Fruit fly (Drosophila melanogaster): ENCODE data around the gene spo.

Gene spo

dm6 chr3L:5592437-5592836, at the start of gene spo:
spo (minus strand) TSS chr3L:5592571.
- TF ChIP-seq noc (tag; optimal IDR thresholded peaks at IDR 0.05): no peak

- TF ChIP-seq noc (tag; optimal IDR thresholded peaks at IDR 0.05): no peak
These were observed 49.2 kb upstream of the spo start for dm6 chr3L:5641547-5641946.

dm6 chr3L:5641120-5641519, 48.7 kb upstream of the spo start:
- TF ChIP-seq noc (tag; optimal IDR thresholded peaks at IDR 0.05): no peak

- TF ChIP-seq noc (tag; optimal IDR thresholded peaks at IDR 0.05): no peak
These were observed 48.3 kb upstream of the spo start for dm6 chr3L:5640689-5641088.

- TF ChIP-seq noc (tag; optimal IDR thresholded peaks at IDR 0.05): no peak
These were observed 47.1 kb upstream of the spo start for dm6 chr3L:5639474-5639873.

- TF ChIP-seq noc (tag; optimal IDR thresholded peaks at IDR 0.05): no peak
These were observed 46.2 kb upstream of the spo start for dm6 chr3L:5638542-5639045.

dm6 chr3L:5637477-5637876, 45.1 kb upstream of the spo start:
- no peak for TF ChIP-seq noc (tag; optimal IDR thresholded peaks at IDR 0.05)

dm6 chr3L:5635237-5636025, 43.1 kb upstream of the spo start:
- TF ChIP-seq noc (tag; optimal IDR thresholded peaks at IDR 0.05): no peak

- no peak for TF ChIP-seq noc (tag; optimal IDR thresholded peaks at IDR 0.05)
These were observed 42.0 kb upstream of the spo start for dm6 chr3L:5634188-5634894.

dm6 chr3L:5633247-5634187, 41.1 kb upstream of the spo start:
- TF ChIP-seq noc (tag; optimal IDR thresholded peaks at IDR 0.05): no peak

dm6 chr3L:5631917-5632316, 39.5 kb upstream of the spo start:
- no peak for TF ChIP-seq noc (tag; optimal IDR thresholded peaks at IDR 0.05)

dm6 chr3L:5630608-5631080, 38.3 kb upstream of the spo start, which contains the start of gene Blimp-1:
Blimp-1 (plus strand) TSS chr3L:5630983.
- TF ChIP-seq noc (tag; optimal IDR thresholded peaks at IDR 0.05): no peak

dm6 chr3L:5630176-5630583, 37.8 kb upstream of the spo start:
- TF ChIP-seq noc (tag; optimal IDR thresholded peaks at IDR 0.05): no peak

dm6 chr3L:5627816-5628215, 35.4 kb upstream of the spo start:
- no peak for TF ChIP-seq noc (tag; optimal IDR thresholded peaks at IDR 0.05)

dm6 chr3L:5626465-5626864, 34.1 kb upstream of the spo start:
- peak; percentile 28 for TF ChIP-seq noc (tag; optimal IDR thresholded peaks at IDR 0.05)

All from whole organism, larva.